Worm (Caenorhabditis elegans): ENCODE results near the gene col-71.
A peak's percentile ranks its signal among the peaks of the same experiment; 100 is the strongest.

The col-71 gene

ce11 chrII:3523547-3523946, 21.2 kb upstream of the col-71 start:
- TF ChIP-seq ces-1 (GFP tag; optimal IDR thresholded peaks at IDR 0.05) = peak; percentile 21
- peak; percentile 70 for TF ChIP-seq mep-1 (tag; optimal IDR thresholded peaks at IDR 0.05)
- TF ChIP-seq lsy-2 (tag; optimal IDR thresholded peaks at IDR 0.05) = peak; percentile 93
- TF ChIP-seq ham-2 (GFP tag; optimal IDR thresholded peaks at IDR 0.05) = peak; percentile 20
- TF ChIP-seq nhr-237 (tag; optimal IDR thresholded peaks at IDR 0.05) = peak; percentile 64

- TF ChIP-seq lin-13 (tag; optimal IDR thresholded peaks at IDR 0.05) = peak; percentile 28
- no peak for TF ChIP-seq elt-1 (tag; optimal IDR thresholded peaks at IDR 0.05; ENCODE audit: borderline replicate concordance, insufficient read depth)
- TF ChIP-seq ceh-43 (GFP tag; optimal IDR thresholded peaks at IDR 0.05) = peak; percentile 79
- TF ChIP-seq ztf-11 (tag; optimal IDR thresholded peaks at IDR 0.05) = peak; percentile 33
- TF ChIP-seq ceh-83 (GFP tag; optimal IDR thresholded peaks at IDR 0.05) = peak; percentile 91
- TF ChIP-seq ces-1 (GFP tag; optimal IDR thresholded peaks at IDR 0.05) = peak; percentile 29
- TF ChIP-seq cnd-1 (tag; optimal IDR thresholded peaks at IDR 0.05) = peak; percentile 85
- TF ChIP-seq zip-8 (tag; optimal IDR thresholded peaks at IDR 0.05) = no peak
- TF ChIP-seq nhr-237 (tag; optimal IDR thresholded peaks at IDR 0.05) = peak; percentile 41
- TF ChIP-seq unc-120 (tag; optimal IDR thresholded peaks at IDR 0.05; ENCODE audit: poor library complexity, severe bottlenecking) = peak; percentile 70
- peak; percentile 85 for TF ChIP-seq drap-1 (GFP tag; optimal IDR thresholded peaks at IDR 0.05)
- peak; percentile 70 for TF ChIP-seq sem-2 (GFP tag; optimal IDR thresholded peaks at IDR 0.05)
- peak; percentile 91 for TF ChIP-seq mls-2 (tag; optimal IDR thresholded peaks at IDR 0.05)
- no peak for TF ChIP-seq unc-39 (tag; optimal IDR thresholded peaks at IDR 0.05)
- TF ChIP-seq snpc-4 (tag; optimal IDR thresholded peaks at IDR 0.05) = no peak
- TF ChIP-seq ham-2 (GFP tag; optimal IDR thresholded peaks at IDR 0.05) = peak; percentile 80
- TF ChIP-seq sptf-1 (tag; optimal IDR thresholded peaks at IDR 0.05) = peak; percentile 94
- no peak for TF ChIP-seq elt-3 (tag; optimal IDR thresholded peaks at IDR 0.05)
- no peak for TF ChIP-seq mab-5 (tag; optimal IDR thresholded peaks at IDR 0.05)
- peak; percentile 30 for TF ChIP-seq mep-1 (tag; optimal IDR thresholded peaks at IDR 0.05)
- TF ChIP-seq bed-3 (GFP tag; optimal IDR thresholded peaks at IDR 0.05) = peak; percentile 70
- TF ChIP-seq nhr-76 (tag; optimal IDR thresholded peaks at IDR 0.05) = no peak
- peak; percentile 72 for TF ChIP-seq lin-32 (GFP tag; optimal IDR thresholded peaks at IDR 0.05)
- TF ChIP-seq unc-62 (GFP tag; optimal IDR thresholded peaks at IDR 0.05) = no peak
- peak; percentile 89 for TF ChIP-seq M03D4.4 (tag; optimal IDR thresholded peaks at IDR 0.05)
- TF ChIP-seq tbx-8 (GFP tag; optimal IDR thresholded peaks at IDR 0.05) = peak; percentile 51
- TF ChIP-seq nhr-28 (tag; optimal IDR thresholded peaks at IDR 0.05) = peak; percentile 1
- TF ChIP-seq nhr-2 (tag; optimal IDR thresholded peaks at IDR 0.05) = no peak
- TF ChIP-seq lsy-2 (tag; optimal IDR thresholded peaks at IDR 0.05) = peak; percentile 34
- TF ChIP-seq ceh-39 (tag; optimal IDR thresholded peaks at IDR 0.05) = no peak
- peak; percentile 48 for TF ChIP-seq flh-1 (GFP tag; optimal IDR thresholded peaks at IDR 0.05)
- TF ChIP-seq nhr-12 (tag; optimal IDR thresholded peaks at IDR 0.05) = no peak
- TF ChIP-seq hlh-1 (tag; optimal IDR thresholded peaks at IDR 0.05) = peak; percentile 50
- TF ChIP-seq blmp-1 (tag; optimal IDR thresholded peaks at IDR 0.05) = no peak
- no peak for TF ChIP-seq pha-4 (tag; optimal IDR thresholded peaks at IDR 0.05)
Measured at ce11 chrII:3520988-3521850, 18.8 kb upstream of the col-71 start, which contains the start of gene W09G10.9. Gene W09G10.9, plus strand, starts transcription at chrII:3521800.

ce11 chrII:3518961-3519544, 16.7 kb upstream of the col-71 start, which contains the start of gene clec-126:
Gene clec-126, plus strand, starts transcription at chrII:3519494.
- TF ChIP-seq unc-120 (tag; optimal IDR thresholded peaks at IDR 0.05; ENCODE audit: poor library complexity, severe bottlenecking) (peak; percentile 89), tbx-8 (GFP tag; optimal IDR thresholded peaks at IDR 0.05) (peak; percentile 49), mls-2 (tag; optimal IDR thresholded peaks at IDR 0.05) (peak; percentile 77), hlh-1 (tag; optimal IDR thresholded peaks at IDR 0.05) (peak; percentile 51), zip-8 (tag; optimal IDR thresholded peaks at IDR 0.05) (peak; percentile 67), elt-3 (tag; optimal IDR thresholded peaks at IDR 0.05) (peak; percentile 37), ztf-11 (tag; optimal IDR thresholded peaks at IDR 0.05) (peak; percentile 48), snpc-4 (tag; optimal IDR thresholded peaks at IDR 0.05) (no peak), lin-32 (GFP tag; optimal IDR thresholded peaks at IDR 0.05) (peak; percentile 31), drap-1 (GFP tag; optimal IDR thresholded peaks at IDR 0.05) (peak; percentile 84), nhr-237 (tag; optimal IDR thresholded peaks at IDR 0.05) (peak; percentile 22), mab-5 (tag; optimal IDR thresholded peaks at IDR 0.05) (no peak), cnd-1 (tag; optimal IDR thresholded peaks at IDR 0.05) (peak; percentile 86), sptf-1 (tag; optimal IDR thresholded peaks at IDR 0.05) (peak; percentile 91), mep-1 (tag; optimal IDR thresholded peaks at IDR 0.05) (peak; percentile 9), ceh-43 (GFP tag; optimal IDR thresholded peaks at IDR 0.05) (peak; percentile 49), bed-3 (GFP tag; optimal IDR thresholded peaks at IDR 0.05) (peak; percentile 40), ham-2 (GFP tag; optimal IDR thresholded peaks at IDR 0.05) (peak; percentile 83), flh-1 (GFP tag; optimal IDR thresholded peaks at IDR 0.05) (peak; percentile 38), nhr-12 (tag; optimal IDR thresholded peaks at IDR 0.05) (no peak), unc-39 (tag; optimal IDR thresholded peaks at IDR 0.05) (peak; percentile 3), lin-13 (tag; optimal IDR thresholded peaks at IDR 0.05) (peak; percentile 43), elt-1 (tag; optimal IDR thresholded peaks at IDR 0.05; ENCODE audit: borderline replicate concordance, insufficient read depth) (peak; percentile 0), nhr-28 (tag; optimal IDR thresholded peaks at IDR 0.05) (no peak), lsy-2 (tag; optimal IDR thresholded peaks at IDR 0.05) (peak; percentile 27), ceh-39 (tag; optimal IDR thresholded peaks at IDR 0.05) (no peak), pha-4 (tag; optimal IDR thresholded peaks at IDR 0.05) (no peak), nhr-2 (tag; optimal IDR thresholded peaks at IDR 0.05) (no peak), ceh-83 (GFP tag; optimal IDR thresholded peaks at IDR 0.05) (peak; percentile 86), ces-1 (GFP tag; optimal IDR thresholded peaks at IDR 0.05) (peak; percentile 82), unc-62 (GFP tag; optimal IDR thresholded peaks at IDR 0.05) (no peak), blmp-1 (tag; optimal IDR thresholded peaks at IDR 0.05) (no peak), sem-2 (GFP tag; optimal IDR thresholded peaks at IDR 0.05) (peak; percentile 78), M03D4.4 (tag; optimal IDR thresholded peaks at IDR 0.05) (peak; percentile 75), nhr-76 (tag; optimal IDR thresholded peaks at IDR 0.05) (peak; percentile 43)

Data from whole organism, mixed stage, embryonic.